Worm (Caenorhabditis elegans) whole organism, late embryonic: ENCODE results near the gene sri-7.

Source experiments
- pax-1 ChIP-seq: fragments of 150-350 bp; optimal IDR thresholded peaks from 2 replicates; lab custom pipeline; 2014; ENCODE audit warnings: missing biosample characterization, missing genetic modification characterization
- pha-4 ChIP-seq: fragments of 150-350 bp; optimal IDR thresholded peaks from 2 replicates; lab custom pipeline; 2018; ENCODE audit warnings: missing biosample characterization, missing genetic modification reagents, missing genetic modification characterization

ce11 chrV:15436133-15436532 lies 36.0 kb downstream of the sri-7 start:
- TF ChIP-seq pha-4 (tag; lab: Kevin White, UChicago), result no peak
- no peak for TF ChIP-seq pax-1 (tag; lab: Kevin White, UChicago)
